Worm (Caenorhabditis elegans): ENCODE measurements around the gene cyp-13A5.

ce11 chrII:9800251-9800650, at the start of gene cyp-13A5:
- TF ChIP-seq elt-2 (tag; optimal IDR thresholded peaks at IDR 0.05) (no peak), npax-4 (tag; optimal IDR thresholded peaks at IDR 0.05) (no peak), ets-4 (tag; optimal IDR thresholded peaks at IDR 0.05) (no peak), ztf-16 (tag; optimal IDR thresholded peaks at IDR 0.05) (no peak), nhr-11 (tag; optimal IDR thresholded peaks at IDR 0.05) (no peak), unc-86 (tag; optimal IDR thresholded peaks at IDR 0.05) (no peak), ahr-1 (tag; optimal IDR thresholded peaks at IDR 0.05) (no peak), ama-1 (optimal IDR thresholded peaks at IDR 0.05) (no peak), unc-3 (GFP tag; conservative IDR thresholded peaks at IDR 0.05) (no peak), unc-3 (tag; optimal IDR thresholded peaks at IDR 0.05) (no peak), pag-3 (tag; optimal IDR thresholded peaks at IDR 0.05; ENCODE audit: borderline replicate concordance) (no peak), nhr-232 (tag; optimal IDR thresholded peaks at IDR 0.05) (no peak), tbx-2 (tag; optimal IDR thresholded peaks at IDR 0.05) (no peak)
